Worm (Caenorhabditis elegans) whole organism, L4/young adult: ENCODE results near the gene srxa-7.

Experiments
- W03F9.2 ChIP-seq: fragments of 150-350 bp; optimal IDR thresholded peaks from 2 replicates; lab custom pipeline; 2014; ENCODE audit warnings: missing biosample characterization, missing genetic modification characterization
- him-1 ChIP-seq: sonication (generic microtip); optimal IDR thresholded peaks from 2 replicates; lab custom pipeline; 2016; ENCODE audit warnings: missing genotype, missing genetic modification reagents, missing genetic modification characterization, missing compliant biosample characterization

- no peak for TF ChIP-seq W03F9.2 (tag; lab: Kevin White, UChicago)
- no peak for TF ChIP-seq him-1
Observed at ce11 chrV:16328849-16329248, 21.5 kb downstream of the srxa-7 start, which contains the start of gene F57G8.7.
